Worm (Caenorhabditis elegans): Measurements from ENCODE around the gene F55B12.2.

F55B12.2 gene

DNA sequence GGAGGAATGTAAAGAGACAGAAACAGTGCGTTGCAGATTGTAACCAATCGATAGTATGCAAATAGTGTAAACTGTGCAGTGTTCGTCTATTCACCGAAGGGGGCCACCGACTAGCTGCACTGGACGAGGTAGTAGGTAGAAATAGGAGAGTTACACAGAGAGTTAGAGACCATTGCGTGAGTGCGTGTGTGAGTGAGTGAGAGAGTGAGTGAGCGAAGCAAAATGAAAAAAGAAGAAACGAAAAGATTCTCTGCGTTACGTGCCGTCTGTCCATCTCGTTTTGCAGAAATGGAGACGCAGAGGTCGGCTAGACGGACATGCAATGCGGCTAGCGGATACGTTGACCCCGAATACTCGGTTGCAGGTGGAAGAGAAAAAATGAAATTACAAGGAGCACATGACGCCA lies 8.3 kb downstream of the F55B12.2 start (continued):
- TF ChIP-seq lir-3 (tag; optimal IDR thresholded peaks at IDR 0.05; ENCODE audit: poor library complexity) (no peak), lin-39 (tag; optimal IDR thresholded peaks at IDR 0.05) (no peak), nhr-77 (tag; optimal IDR thresholded peaks at IDR 0.05) (peak; percentile 47), ces-1 (GFP tag; optimal IDR thresholded peaks at IDR 0.05) (no peak), nhr-20 (tag; optimal IDR thresholded peaks at IDR 0.05) (peak; percentile 65), efl-3 (GFP tag; optimal IDR thresholded peaks at IDR 0.05) (no peak), xbp-1 (tag; optimal IDR thresholded peaks at IDR 0.05) (no peak), efl-1 (optimal IDR thresholded peaks at IDR 0.05) (peak; percentile 55 to 77), efl-1 (GFP tag; optimal IDR thresholded peaks at IDR 0.05 in 1 of 2) (peak; percentile 14 to 93), grh-1 (GFP tag; IDR thresholded peaks at IDR 0.05) (no peak), ets-5 (GFP tag; IDR thresholded peaks at IDR 0.05) (no peak), tlp-1 (tag; optimal IDR thresholded peaks at IDR 0.05) (no peak), lin-35 (GFP tag; optimal IDR thresholded peaks at IDR 0.05) (peak; percentile 57 to 67)

DNA sequence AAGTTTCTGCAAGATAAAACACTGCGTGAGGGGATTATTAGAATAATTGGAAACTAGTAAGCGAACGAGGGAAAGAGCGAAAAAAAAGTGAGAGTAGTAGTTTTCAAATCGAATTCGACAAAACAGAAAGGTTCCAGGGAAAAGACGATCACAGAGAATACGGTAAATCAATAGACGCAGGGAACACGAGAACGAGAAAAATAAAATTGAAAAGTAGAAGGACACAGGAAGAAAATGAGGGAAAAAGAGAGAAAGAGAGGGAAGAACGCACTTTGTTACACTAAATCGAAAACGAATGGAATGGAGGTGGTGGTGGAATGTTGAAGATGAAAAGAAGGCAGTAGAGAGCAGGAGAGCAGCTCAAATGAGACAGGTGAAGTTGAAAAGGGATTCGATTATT lies 9.5 kb downstream of the F55B12.2 start, which contains the start of gene swan-1:
Gene swan-1 (minus strand): TSS at position 6 of the 400 bp plus-strand sequence.
- TF ChIP-seq efl-1 (optimal IDR thresholded peaks at IDR 0.05), result peak in 1 of 2 experiments; percentile 18
- peak in 1 of 2 experiments; percentile 86 for TF ChIP-seq efl-1 (GFP tag; optimal IDR thresholded peaks at IDR 0.05 in 1 of 2)
- TF ChIP-seq nhr-19 (GFP tag; conservative IDR thresholded peaks at IDR 0.05), result peak; percentile 14; the same call in 1 of the 2 replicates
- TF ChIP-seq rnt-1 (tag; optimal IDR thresholded peaks at IDR 0.05), result peak; percentile 26
- TF ChIP-seq lin-14 (GFP tag; optimal IDR thresholded peaks at IDR 0.05), result peak; percentile 84
- TF ChIP-seq nhr-71 (tag; optimal IDR thresholded peaks at IDR 0.05), result peak; percentile 10
- TF ChIP-seq nhr-76 (tag; optimal IDR thresholded peaks at IDR 0.05), result no peak
- no peak for TF ChIP-seq fkh-8 (tag; optimal IDR thresholded peaks at IDR 0.05)
- peak; percentile 13 for TF ChIP-seq dsc-1 (tag; optimal IDR thresholded peaks at IDR 0.05)
- peak; percentile 69 for TF ChIP-seq blmp-1 (tag; optimal IDR thresholded peaks at IDR 0.05)
- no peak for TF ChIP-seq elt-3 (tag; optimal IDR thresholded peaks at IDR 0.05)
- TF ChIP-seq nhr-85 (tag), result peak; percentile 55
- peak in 1 of 2 experiments; percentile 14 for TF ChIP-seq lsy-2 (tag; optimal IDR thresholded peaks at IDR 0.05)

DNA sequence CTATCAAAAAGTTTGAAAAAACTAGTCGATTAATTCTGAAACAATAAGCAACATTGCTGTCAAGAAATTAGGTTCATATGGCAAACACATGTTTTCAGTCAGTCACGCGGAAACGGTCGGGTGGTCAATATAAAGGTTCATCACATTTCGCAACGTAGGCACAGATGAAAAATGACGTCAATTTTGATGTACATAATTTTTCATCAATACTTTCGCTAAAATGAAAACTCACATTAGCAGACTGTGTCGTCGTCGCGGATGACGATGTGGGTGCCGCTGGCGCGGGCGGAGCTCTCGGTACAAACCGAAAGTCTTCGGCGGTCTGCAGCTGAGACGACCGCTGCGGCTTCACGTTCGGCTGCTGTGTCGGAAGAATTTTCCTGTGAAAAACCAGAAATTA lies 12.9 kb downstream of the F55B12.2 start, which contains the start of gene swan-2:
Gene swan-2 (minus strand): TSS at position 380 of the 400 bp plus-strand sequence.
- TF ChIP-seq lin-15B (tag; optimal IDR thresholded peaks at IDR 0.05), result no peak
- TF ChIP-seq elt-2 (tag; optimal IDR thresholded peaks at IDR 0.05), result no peak
- no peak for TF ChIP-seq unc-98 (GFP tag; IDR thresholded peaks at IDR 0.05)
- peak; percentile 10 for TF ChIP-seq nhr-71 (tag; optimal IDR thresholded peaks at IDR 0.05)
- TF ChIP-seq efl-3 (GFP tag; optimal IDR thresholded peaks at IDR 0.05), result no peak
- peak; percentile 3 for TF ChIP-seq snu-23 (GFP tag; optimal IDR thresholded peaks at IDR 0.05)
- no peak for TF ChIP-seq efl-1 (optimal IDR thresholded peaks at IDR 0.05)
- TF ChIP-seq efl-1 (GFP tag; optimal IDR thresholded peaks at IDR 0.05 in 1 of 2), result peak in 1 of 2 experiments; percentile 88
- peak; percentile 65 for TF ChIP-seq nhr-85 (tag)
- TF ChIP-seq sup-37 (GFP tag; optimal IDR thresholded peaks at IDR 0.05), result no peak
- no peak for TF ChIP-seq lin-39 (tag; optimal IDR thresholded peaks at IDR 0.05)
- peak; percentile 60 for TF ChIP-seq dsc-1 (tag; optimal IDR thresholded peaks at IDR 0.05)
- TF ChIP-seq C34B4.2 (tag; optimal IDR thresholded peaks at IDR 0.05), result no peak
- peak in 1 of 2 experiments; percentile 70 for TF ChIP-seq lin-35 (GFP tag; optimal IDR thresholded peaks at IDR 0.05)
- no peak for TF ChIP-seq grh-1 (GFP tag; IDR thresholded peaks at IDR 0.05)
- TF ChIP-seq swsn-7 (tag; optimal IDR thresholded peaks at IDR 0.05), result no peak
- no peak for TF ChIP-seq mef-2 (tag; optimal IDR thresholded peaks at IDR 0.05)
- TF ChIP-seq fkh-4 (tag; optimal IDR thresholded peaks at IDR 0.05; ENCODE audit: borderline replicate concordance), result peak; percentile 5

DNA sequence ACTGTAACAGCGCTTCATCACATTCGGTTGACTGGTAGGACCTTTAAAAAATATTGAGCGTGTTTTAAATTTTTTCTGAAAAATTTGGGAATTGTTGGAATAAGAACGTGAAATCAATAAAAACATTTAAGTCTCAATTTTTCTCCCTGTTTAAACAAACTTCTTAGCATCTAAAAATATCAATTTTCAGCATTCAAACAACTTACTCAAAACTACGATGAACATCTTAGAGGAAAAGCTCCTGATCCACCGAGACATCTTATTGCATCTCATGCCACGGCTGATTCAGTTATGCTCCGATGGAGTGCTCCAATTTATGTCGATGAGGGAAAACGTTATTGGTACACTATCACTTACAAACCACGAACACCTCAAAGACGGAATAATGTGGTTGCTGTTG lies 17.6 kb downstream of the F55B12.2 start:
- no peak for TF ChIP-seq ztf-4 (tag; optimal IDR thresholded peaks at IDR 0.05)

ce11 chrV:13796246-13796776 lies 20.5 kb downstream of the F55B12.2 start, which contains the start of gene twk-32:
Gene twk-32 (plus strand): TSS chrV:13796641.
- TF ChIP-seq lir-3 (tag; optimal IDR thresholded peaks at IDR 0.05; ENCODE audit: poor library complexity), result peak; percentile 13
- peak; percentile 25 for TF ChIP-seq nhr-20 (tag; optimal IDR thresholded peaks at IDR 0.05)
- no peak for TF ChIP-seq ama-1 (optimal IDR thresholded peaks at IDR 0.05)
- TF ChIP-seq F16B12.6 (tag; optimal IDR thresholded peaks at IDR 0.05), result no peak
- TF ChIP-seq snu-23 (GFP tag; optimal IDR thresholded peaks at IDR 0.05), result peak; percentile 2
- TF ChIP-seq nhr-71 (tag; optimal IDR thresholded peaks at IDR 0.05), result peak; percentile 23
- TF ChIP-seq efl-3 (GFP tag; optimal IDR thresholded peaks at IDR 0.05), result no peak
- TF ChIP-seq lin-14 (GFP tag; optimal IDR thresholded peaks at IDR 0.05), result peak; percentile 17
- peak; percentile 29; the same call in 1 of the 2 replicates for TF ChIP-seq nhr-19 (GFP tag; conservative IDR thresholded peaks at IDR 0.05)
- peak; percentile 48 for TF ChIP-seq pax-3 (tag; optimal IDR thresholded peaks at IDR 0.05)
